Fruit fly (Drosophila melanogaster): Measurements from ENCODE around the gene Adh.

- TF ChIP-seq CG14655 (GFP tag; optimal IDR thresholded peaks at IDR 0.05) (no peak), D1 (tag; optimal IDR thresholded peaks at IDR 0.05) (no peak), Snoo (tag; optimal IDR thresholded peaks at IDR 0.05) (no peak), EcR (GFP tag; optimal IDR thresholded peaks at IDR 0.05) (no peak), CG9948 (tag; optimal IDR thresholded peaks at IDR 0.05) (no peak), Ets98B (GFP tag; IDR thresholded peaks at IDR 0.05) (no peak)
Observed at dm6 chr2L:14611358-14612037, 3.9 kb upstream of the Adh start.

Data from whole organism, pupa.